Fruit fly (Drosophila melanogaster): ENCODE data around the gene aru.

The aru gene

dm6 chr2L:877002-877401 is 8.8 kb upstream of the aru start, which contains the start of gene ninaA:
ninaA (plus strand) TSS chr2L:877302.
- no peak for TF ChIP-seq usp (GFP tag; optimal IDR thresholded peaks at IDR 0.05)
- TF ChIP-seq pan (optimal IDR thresholded peaks at IDR 0.05) = no peak
- no peak for TF ChIP-seq psq (optimal IDR thresholded peaks at IDR 0.05)
- no peak for TF ChIP-seq CG8478 (optimal IDR thresholded peaks at IDR 0.05)
- no peak for TF ChIP-seq EcR (GFP tag; optimal IDR thresholded peaks at IDR 0.05)
- TF ChIP-seq Dll (optimal IDR thresholded peaks at IDR 0.05) = no peak

dm6 chr2L:873724-874504 is 5.8 kb upstream of the aru start:
- TF ChIP-seq pan (optimal IDR thresholded peaks at IDR 0.05) = no peak
- no peak for TF ChIP-seq EcR (GFP tag; optimal IDR thresholded peaks at IDR 0.05)
- no peak for TF ChIP-seq psq (optimal IDR thresholded peaks at IDR 0.05)
- no peak for TF ChIP-seq Dll (optimal IDR thresholded peaks at IDR 0.05)
- no peak for TF ChIP-seq CG8478 (optimal IDR thresholded peaks at IDR 0.05)
- no peak for TF ChIP-seq usp (GFP tag; optimal IDR thresholded peaks at IDR 0.05)

- no peak for TF ChIP-seq pan (optimal IDR thresholded peaks at IDR 0.05)
- TF ChIP-seq Dll (optimal IDR thresholded peaks at IDR 0.05) = no peak
These were observed 3.3 kb upstream of the aru start for dm6 chr2L:871419-871846.

dm6 chr2L:870749-871418 is 2.7 kb upstream of the aru start:
- TF ChIP-seq Dll (optimal IDR thresholded peaks at IDR 0.05) (no peak), pan (optimal IDR thresholded peaks at IDR 0.05) (no peak), usp (GFP tag; optimal IDR thresholded peaks at IDR 0.05) (no peak), EcR (GFP tag; optimal IDR thresholded peaks at IDR 0.05) (no peak), psq (optimal IDR thresholded peaks at IDR 0.05) (no peak)

- TF ChIP-seq psq (optimal IDR thresholded peaks at IDR 0.05) (no peak), EcR (GFP tag; optimal IDR thresholded peaks at IDR 0.05) (no peak), Dll (optimal IDR thresholded peaks at IDR 0.05) (no peak), pan (optimal IDR thresholded peaks at IDR 0.05) (no peak), CG8478 (optimal IDR thresholded peaks at IDR 0.05) (no peak), usp (GFP tag; optimal IDR thresholded peaks at IDR 0.05) (no peak)
These were observed 2.1 kb upstream of the aru start, which contains the start of gene PNUTS for dm6 chr2L:870285-870684. PNUTS (plus strand) TSS chr2L:870465.

dm6 chr2L:869497-870040 is 1.4 kb upstream of the aru start, which contains the start of gene dbe:
dbe (minus strand) TSS chr2L:869857.
- TF ChIP-seq EcR (GFP tag; optimal IDR thresholded peaks at IDR 0.05) (no peak), pan (optimal IDR thresholded peaks at IDR 0.05) (peak; percentile 15), CG8478 (optimal IDR thresholded peaks at IDR 0.05) (no peak), usp (GFP tag; optimal IDR thresholded peaks at IDR 0.05) (no peak)

- no peak for TF ChIP-seq usp (GFP tag; optimal IDR thresholded peaks at IDR 0.05)
These were observed 807 bp upstream of the aru start for dm6 chr2L:868961-869360.

- TF ChIP-seq usp (GFP tag; optimal IDR thresholded peaks at IDR 0.05) = no peak
- TF ChIP-seq EcR (GFP tag; optimal IDR thresholded peaks at IDR 0.05) = no peak
- no peak for TF ChIP-seq psq (optimal IDR thresholded peaks at IDR 0.05)
- TF ChIP-seq CG8478 (optimal IDR thresholded peaks at IDR 0.05) = no peak
- TF ChIP-seq pan (optimal IDR thresholded peaks at IDR 0.05) = no peak
- TF ChIP-seq Dll (optimal IDR thresholded peaks at IDR 0.05) = no peak
These were observed 1.0 kb downstream of the aru start for dm6 chr2L:866950-867744.

dm6 chr2L:865851-866250 is 2.3 kb downstream of the aru start:
- TF ChIP-seq psq (optimal IDR thresholded peaks at IDR 0.05) = no peak
- no peak for TF ChIP-seq CG8478 (optimal IDR thresholded peaks at IDR 0.05)
- no peak for TF ChIP-seq EcR (GFP tag; optimal IDR thresholded peaks at IDR 0.05)
- no peak for TF ChIP-seq usp (GFP tag; optimal IDR thresholded peaks at IDR 0.05)
- TF ChIP-seq Dll (optimal IDR thresholded peaks at IDR 0.05) = no peak
- no peak for TF ChIP-seq pan (optimal IDR thresholded peaks at IDR 0.05)

- TF ChIP-seq Dll (optimal IDR thresholded peaks at IDR 0.05) (no peak), CG8478 (optimal IDR thresholded peaks at IDR 0.05) (no peak), psq (optimal IDR thresholded peaks at IDR 0.05) (no peak), usp (GFP tag; optimal IDR thresholded peaks at IDR 0.05) (no peak), EcR (GFP tag; optimal IDR thresholded peaks at IDR 0.05) (no peak), pan (optimal IDR thresholded peaks at IDR 0.05) (no peak)
These were observed 8.3 kb downstream of the aru start, which contains the start of gene CG13950 for dm6 chr2L:859897-860296. CG13950 (plus strand) TSS chr2L:860197.

- TF ChIP-seq CG8478 (optimal IDR thresholded peaks at IDR 0.05) = no peak
- no peak for TF ChIP-seq Dll (optimal IDR thresholded peaks at IDR 0.05)
- TF ChIP-seq psq (optimal IDR thresholded peaks at IDR 0.05) = no peak
- TF ChIP-seq pan (optimal IDR thresholded peaks at IDR 0.05) = no peak
- TF ChIP-seq usp (GFP tag; optimal IDR thresholded peaks at IDR 0.05) = no peak
- no peak for TF ChIP-seq EcR (GFP tag; optimal IDR thresholded peaks at IDR 0.05)
These were observed 10.1 kb downstream of the aru start for dm6 chr2L:857897-858517.
